Worm (Caenorhabditis elegans) whole organism, L4 larva: ENCODE data around the gene Y4C6A.4.

Experiments used
- F49E8.2 ChIP-seq: sonication (generic microtip); optimal IDR thresholded peaks from 2 replicates; lab custom pipeline; 2016; ENCODE audit warnings: missing compliant biosample characterization, mild to moderate bottlenecking, missing genetic modification characterization, borderline replicate concordance
- ces-1 ChIP-seq: fragments of 150-350 bp; sonication (generic microtip); optimal IDR thresholded peaks from 4 replicates; lab custom pipeline; 2014; ENCODE audit warnings: missing biosample characterization, missing genetic modification reagents, missing genetic modification characterization
- cey-2 ChIP-seq: sonication (generic microtip); optimal IDR thresholded peaks from 3 replicates; lab custom pipeline; 2017; ENCODE audit warnings: missing genetic modification characterization, mild to moderate bottlenecking, missing compliant biosample characterization, antibody characterized with exemption, borderline replicate concordance; ENCODE audit not compliant: insufficient read depth
- ctbp-1 ChIP-seq: fragments of 200-800 bp; sonication (Bioruptor generic); IDR thresholded peaks from 2 replicates; pipeline ENCODE4 v1.3.6; 2022; ENCODE audit warnings: missing genetic modification reagents, missing genetic modification characterization, missing compliant biosample characterization
- daf-8 ChIP-seq: fragments of 200-800 bp; sonication (Bioruptor generic); IDR thresholded peaks from 2 replicates; pipeline ENCODE4 v1.3.6; 2022; ENCODE audit warnings: missing genetic modification characterization, missing compliant biosample characterization
- dmd-9 ChIP-seq: fragments of 200-800 bp; sonication (Bioruptor generic); IDR thresholded peaks from 2 replicates; pipeline ENCODE4 v1.3.6; 2022; ENCODE audit warnings: missing genetic modification reagents, missing genetic modification characterization, missing compliant biosample characterization
- dpl-1 ChIP-seq: fragments of 150-350 bp; optimal IDR thresholded peaks from 2 replicates; lab custom pipeline; 2014; ENCODE audit warnings: missing biosample characterization, missing genetic modification reagents, missing genetic modification characterization
- lim-7 ChIP-seq: fragments of 200-800 bp; sonication (Bioruptor generic); IDR thresholded peaks from 2 replicates; pipeline ENCODE4 v1.3.6; 2022; ENCODE audit warnings: missing genetic modification characterization, missing compliant biosample characterization
- lin-1 ChIP-seq: fragments of 200-800 bp; sonication (Bioruptor generic); IDR thresholded peaks from 2 replicates; pipeline ENCODE4 v1.3.6; 2022; ENCODE audit warnings: missing genetic modification reagents, missing genetic modification characterization, missing compliant biosample characterization
- lir-3 ChIP-seq: sonication (generic microtip); optimal IDR thresholded peaks from 2 replicates; lab custom pipeline; 2016; ENCODE audit warnings: mild to moderate bottlenecking, missing genetic modification characterization, missing compliant biosample characterization
- lsy-2 ChIP-seq, 2 experiments: fragments of 150-350 bp in 1 of 2; sonication (generic microtip) in 1 of 2; optimal IDR thresholded peaks; 2 replicates each; lab custom pipeline; 2014 to 2017; ENCODE audit warnings: missing biosample characterization in 2 of 2, missing genetic modification characterization in 2 of 2
- madf-9 ChIP-seq: fragments of 200-800 bp; sonication (Bioruptor generic); conservative IDR thresholded peaks from 2 replicates; pipeline ENCODE4 v1.3.6; 2022; ENCODE audit warnings: missing genetic modification reagents, missing genetic modification characterization, missing compliant biosample characterization
- mxl-3 ChIP-seq: fragments of 200-800 bp; sonication (Bioruptor generic); optimal IDR thresholded peaks from 2 replicates; lab custom pipeline; 2018; ENCODE audit warnings: mild to moderate bottlenecking, missing genetic modification characterization, missing compliant biosample characterization
- nhr-111 ChIP-seq: fragments of 200-800 bp; sonication (Bioruptor generic); optimal IDR thresholded peaks from 2 replicates; lab custom pipeline; 2018; ENCODE audit warnings: mild to moderate bottlenecking, missing genetic modification characterization, missing compliant biosample characterization
- unc-130 ChIP-seq: sonication (generic microtip); optimal IDR thresholded peaks from 2 replicates; lab custom pipeline; 2016; ENCODE audit warnings: missing genetic modification reagents, missing genetic modification characterization, missing compliant biosample characterization
- unc-39 ChIP-seq: sonication (generic microtip); optimal IDR thresholded peaks from 2 replicates; lab custom pipeline; 2017; ENCODE audit warnings: missing biosample characterization, missing genetic modification characterization
- unc-62 ChIP-seq, 3 experiments: fragments of 150-350 bp in 1 of 3; sonication (generic microtip); optimal IDR thresholded peaks in 2 of 3; peaks in 1 of 3; 1 replicate in 1 of 3; 2 replicates in 2 of 3; lab custom pipeline; 2014 to 2017; ENCODE audit warnings: missing biosample characterization in 3 of 3, missing genetic modification characterization in 3 of 3, missing genetic modification reagents in 3 of 3, missing genotype in 1 of 3
- vab-7 ChIP-seq: fragments of 200-800 bp; sonication (Bioruptor generic); IDR thresholded peaks from 2 replicates; pipeline ENCODE4 v1.3.6; 2022; ENCODE audit warnings: missing genetic modification reagents, missing genetic modification characterization, missing compliant biosample characterization

Gene Y4C6A.4

DNA sequence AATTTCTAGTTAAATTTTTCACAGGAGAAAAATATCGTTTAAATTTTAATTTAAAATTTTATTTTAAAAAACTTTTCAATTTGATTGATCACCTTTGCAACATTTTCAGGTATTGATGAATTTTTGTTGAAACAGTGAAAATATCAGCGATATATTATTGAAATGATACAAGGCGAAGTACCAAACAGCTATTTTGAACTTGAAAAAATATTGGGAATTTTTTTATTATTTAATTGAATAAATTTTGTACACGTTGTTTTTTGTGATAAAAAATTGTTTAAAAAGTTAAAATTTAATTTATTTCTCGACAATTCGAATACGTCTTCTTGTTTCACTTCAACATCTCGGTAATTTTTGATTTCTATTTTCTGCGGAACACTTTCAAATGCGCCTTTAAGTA is 40.9 kb downstream of the Y4C6A.4 start, which contains the start of gene B0273.1 (continued):
- TF ChIP-seq vab-7 (GFP tag; lab: Robert Waterston, UW) (no peak), cey-2 (tag; lab: Kevin White, UChicago) (no peak)
- TF ChIP-seq, all 104 proteins: peak for 0

DNA sequence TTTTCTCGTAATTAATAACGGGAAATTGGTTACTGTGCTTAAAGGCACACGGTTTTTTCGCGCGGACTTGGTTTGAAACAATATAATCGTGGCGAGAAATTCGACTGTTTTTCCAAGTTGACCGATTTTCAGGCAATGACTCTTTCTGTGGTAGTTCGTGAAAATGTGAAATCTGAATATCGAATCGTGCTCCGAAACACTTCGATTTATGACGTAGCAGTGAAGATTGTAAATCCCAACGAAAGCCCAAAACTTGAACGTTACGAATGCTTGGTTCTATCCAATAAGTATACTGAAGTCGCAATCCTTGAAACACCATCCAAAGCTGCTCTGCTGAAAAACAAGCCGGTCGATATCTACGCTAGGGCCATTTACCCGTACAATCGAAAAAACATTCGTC is 41.3 kb downstream of the Y4C6A.4 start:
- TF ChIP-seq lim-7 (GFP tag; lab: Robert Waterston, UW) (no peak), unc-62 (GFP tag; optimal IDR thresholded peaks at IDR 0.05 in 1 of 2; lab: Kevin White, UChicago) (peak in 1 of 2 experiments; percentile 77), unc-62 (tag; optimal IDR thresholded peaks at IDR 0.05; lab: Kevin White, UChicago) (no peak)
- TF ChIP-seq, all 104 proteins: peak for 1

DNA sequence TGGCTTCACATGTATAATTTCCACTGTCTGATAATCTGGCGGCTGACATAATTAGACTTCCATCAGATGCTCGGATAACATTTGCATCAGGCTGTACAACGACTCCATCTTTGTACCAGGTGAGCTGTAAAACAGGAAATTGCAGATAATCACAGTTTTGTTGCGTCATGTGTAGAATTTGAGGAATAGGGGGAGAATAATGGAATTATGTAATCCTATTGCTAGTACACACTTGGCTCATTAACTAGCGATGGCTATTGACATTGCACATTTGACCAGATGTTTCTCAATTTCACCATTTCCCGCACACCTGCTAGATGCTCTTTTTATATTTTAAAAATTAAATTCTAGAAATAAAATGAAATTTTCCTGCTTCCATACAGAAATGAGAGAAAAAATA is 48.6 kb downstream of the Y4C6A.4 start:
- TF ChIP-seq lin-1 (no peak), F49E8.2 (tag; lab: Kevin White, UChicago) (no peak), lsy-2 (tag; optimal IDR thresholded peaks at IDR 0.05; lab: Kevin White, UChicago) (no peak), mxl-3 (no peak), madf-9 (GFP tag; lab: Robert Waterston, UW) (no peak), unc-130 (GFP tag; lab: Kevin White, UChicago) (no peak), ces-1 (GFP tag; lab: Kevin White, UChicago) (no peak), ctbp-1 (GFP tag; lab: Robert Waterston, UW) (no peak), daf-8 (no peak), dpl-1 (no peak), lir-3 (tag; lab: Kevin White, UChicago) (no peak), nhr-111 (GFP tag; lab: Kevin White, UChicago) (no peak), dmd-9 (GFP tag; lab: Robert Waterston, UW) (no peak)

DNA sequence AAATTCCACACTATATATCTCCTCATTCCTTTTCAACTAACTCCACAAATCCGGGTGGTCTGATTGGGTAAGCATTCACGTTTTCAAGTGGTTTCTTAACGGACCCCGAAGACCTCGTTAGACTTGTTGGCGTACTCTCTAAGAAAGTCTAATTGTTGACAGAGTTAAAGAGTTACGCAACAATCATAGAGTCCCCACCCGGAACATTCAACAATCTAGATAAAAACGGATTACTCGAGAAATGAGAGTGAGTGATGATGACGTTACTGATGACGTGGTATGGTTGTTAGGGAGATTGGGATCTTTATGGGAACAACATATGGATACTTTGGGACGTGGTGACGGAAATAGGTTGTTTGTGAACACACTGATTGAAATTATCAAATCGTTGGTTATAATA is 49.8 kb downstream of the Y4C6A.4 start:
- TF ChIP-seq unc-62 (GFP tag; optimal IDR thresholded peaks at IDR 0.05 in 1 of 2; lab: Kevin White, UChicago) (peak in 1 of 2 experiments; percentile 98), unc-62 (tag; optimal IDR thresholded peaks at IDR 0.05; lab: Kevin White, UChicago) (no peak), unc-39 (tag; lab: Kevin White, UChicago) (no peak)
- TF ChIP-seq, all 104 proteins: peak for 1
